Worm (Caenorhabditis elegans) whole organism, dauer: ENCODE measurements around the gene F21A3.2.

Experiments used
- unc-62 ChIP-seq: sonication (generic microtip); optimal IDR thresholded peaks from 2 replicates; lab custom pipeline; 2017; ENCODE audit warnings: missing biosample characterization, missing genetic modification reagents, missing genetic modification characterization

F21A3.2 gene

DNA sequence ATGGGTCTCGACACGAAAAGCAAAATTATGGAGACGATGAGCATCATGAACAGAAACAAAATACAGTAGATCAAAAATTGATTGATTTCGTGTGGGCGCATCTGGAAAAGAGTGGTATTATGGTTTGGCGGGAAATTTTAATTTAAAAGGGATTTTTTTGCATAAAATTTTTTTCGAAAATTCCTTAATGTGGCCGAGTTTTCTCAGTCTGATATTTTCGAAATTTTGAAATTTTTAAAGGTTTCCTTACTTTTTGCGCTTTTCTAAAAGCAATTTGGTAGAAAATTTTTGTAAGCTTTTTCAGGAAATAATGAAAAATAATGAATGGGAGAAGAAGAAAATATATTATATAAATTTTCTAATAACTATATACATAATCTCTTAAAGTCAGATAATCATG lies at the start of gene F21A3.2:
F21A3.2 (minus strand) TSS at position 101 of the 400 bp plus-strand sequence.
- no peak for TF ChIP-seq unc-62 (GFP tag; lab: Kevin White, UChicago)

DNA sequence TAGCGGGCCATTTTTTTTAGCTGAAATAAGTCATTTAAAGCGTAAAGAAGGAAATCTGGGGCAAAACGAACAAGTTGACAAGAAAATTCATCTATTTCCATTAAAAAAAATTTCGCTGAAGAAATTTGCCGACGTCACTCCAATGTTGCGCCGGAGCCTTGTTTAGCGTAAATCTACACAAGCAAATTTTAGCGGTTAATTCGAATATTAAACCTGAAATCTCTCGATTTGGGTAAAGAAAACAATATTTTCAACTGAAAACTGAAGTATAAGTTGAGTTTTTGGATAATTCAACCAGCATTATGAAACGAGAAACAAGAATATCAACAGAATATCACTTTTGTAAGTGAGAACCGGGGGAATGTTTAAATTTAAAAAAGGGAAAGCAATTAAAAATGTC lies 44.6 kb upstream of the F21A3.2 start, which contains the start of gene F28F8.9:
F28F8.9 (minus strand) TSS at position 288 of the 400 bp plus-strand sequence.
- TF ChIP-seq unc-62 (GFP tag; lab: Kevin White, UChicago) = no peak

DNA sequence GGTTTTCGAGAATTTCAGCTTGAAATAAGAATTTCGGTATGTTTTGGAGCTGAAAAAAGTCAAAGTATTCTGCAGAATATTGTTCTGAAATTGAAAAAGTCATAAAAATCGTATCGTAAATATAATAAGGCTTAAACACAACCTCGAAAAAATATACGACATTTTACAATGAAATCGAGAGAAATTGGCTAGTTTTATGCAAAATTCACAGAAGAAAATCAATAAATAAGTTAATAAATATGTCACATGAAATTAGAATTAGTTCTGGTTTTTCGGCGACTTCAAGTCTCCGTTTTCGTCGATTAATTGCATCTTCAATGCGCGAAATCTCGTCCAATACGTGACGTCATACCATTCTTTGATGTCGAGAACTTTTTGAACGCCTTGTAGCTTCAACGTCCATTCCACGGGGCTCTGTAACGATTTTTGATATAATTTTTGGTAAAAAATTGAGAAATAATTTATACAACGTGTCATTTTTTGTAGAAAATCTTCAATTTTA lies 43.7 kb upstream of the F21A3.2 start, which contains the start of gene atx-3:
atx-3 (minus strand) TSS at position 51 of the 502 bp plus-strand sequence.
- TF ChIP-seq unc-62 (GFP tag; lab: Kevin White, UChicago) = no peak

DNA sequence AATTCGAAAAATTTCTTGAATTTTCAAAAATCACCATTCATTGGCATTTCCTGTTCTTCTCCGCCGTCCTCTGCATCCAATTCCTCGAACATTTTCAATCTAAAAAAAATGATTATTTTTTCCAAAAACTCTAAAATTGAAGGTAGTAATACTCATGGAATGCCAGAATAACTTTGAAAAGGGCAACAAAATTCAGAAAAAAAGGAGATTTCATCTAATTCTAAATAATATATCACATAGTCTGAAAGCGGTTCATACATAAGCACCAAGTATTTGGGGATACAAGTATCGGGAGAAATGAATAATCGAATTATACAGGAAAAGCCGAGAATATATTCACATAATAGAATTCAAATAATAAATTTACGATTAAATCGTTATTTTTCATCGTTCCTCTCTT lies 41.5 kb upstream of the F21A3.2 start, which contains the start of gene mdt-28:
mdt-28 (minus strand) TSS at position 101 of the 400 bp plus-strand sequence.
- no peak for TF ChIP-seq unc-62 (GFP tag; lab: Kevin White, UChicago)

DNA sequence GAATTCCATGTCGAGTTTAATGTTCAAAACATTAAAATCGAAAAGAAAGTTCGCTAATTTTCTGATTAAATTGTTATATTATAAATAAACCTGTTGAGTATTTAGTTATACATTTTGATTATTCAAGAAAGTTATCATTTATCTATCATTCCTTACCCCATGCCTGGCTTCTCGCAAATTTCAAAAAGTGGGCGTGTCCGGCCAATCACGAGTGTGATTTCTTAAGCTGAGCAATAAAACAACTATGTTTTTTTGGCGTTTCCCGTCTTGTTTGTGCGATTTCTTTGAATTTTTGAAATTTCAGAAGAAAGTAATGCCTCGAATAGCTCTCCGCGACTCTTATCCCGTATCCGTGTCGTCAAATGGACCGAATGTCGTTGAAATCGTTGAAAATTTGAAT lies 38.8 kb upstream of the F21A3.2 start, which contains the start of gene fbxa-94:
fbxa-94 (plus strand) TSS at position 301 of the 400 bp plus-strand sequence.
- no peak for TF ChIP-seq unc-62 (GFP tag; lab: Kevin White, UChicago)

DNA sequence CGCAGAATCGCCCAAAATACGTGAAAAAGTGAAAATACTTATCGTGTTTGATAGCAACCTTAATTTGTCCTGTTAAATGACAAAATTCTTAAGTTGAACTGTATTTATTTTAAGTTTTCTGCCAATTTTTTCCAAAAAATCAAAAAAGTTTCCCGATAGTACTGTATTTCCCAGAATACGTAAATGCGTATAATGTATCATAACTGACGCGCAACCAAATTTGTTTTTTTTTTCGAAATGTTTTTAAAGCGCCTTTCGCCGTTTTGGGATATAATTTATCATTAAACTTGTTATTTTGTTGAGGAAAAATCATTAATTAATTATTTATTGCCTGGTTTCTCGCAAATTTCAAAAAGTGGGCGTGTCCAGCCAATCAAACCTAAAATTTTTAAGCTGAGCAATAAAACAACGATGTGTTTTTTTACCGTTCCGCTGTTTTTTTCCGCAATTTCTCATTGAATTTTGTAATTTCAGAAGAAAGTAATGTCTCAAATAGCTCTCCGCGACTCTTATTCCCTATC lies 37.3 kb upstream of the F21A3.2 start, which contains the start of gene fbxa-95:
fbxa-95 (plus strand) TSS at position 471 of the 521 bp plus-strand sequence.
- TF ChIP-seq unc-62 (GFP tag; lab: Kevin White, UChicago) = no peak

DNA sequence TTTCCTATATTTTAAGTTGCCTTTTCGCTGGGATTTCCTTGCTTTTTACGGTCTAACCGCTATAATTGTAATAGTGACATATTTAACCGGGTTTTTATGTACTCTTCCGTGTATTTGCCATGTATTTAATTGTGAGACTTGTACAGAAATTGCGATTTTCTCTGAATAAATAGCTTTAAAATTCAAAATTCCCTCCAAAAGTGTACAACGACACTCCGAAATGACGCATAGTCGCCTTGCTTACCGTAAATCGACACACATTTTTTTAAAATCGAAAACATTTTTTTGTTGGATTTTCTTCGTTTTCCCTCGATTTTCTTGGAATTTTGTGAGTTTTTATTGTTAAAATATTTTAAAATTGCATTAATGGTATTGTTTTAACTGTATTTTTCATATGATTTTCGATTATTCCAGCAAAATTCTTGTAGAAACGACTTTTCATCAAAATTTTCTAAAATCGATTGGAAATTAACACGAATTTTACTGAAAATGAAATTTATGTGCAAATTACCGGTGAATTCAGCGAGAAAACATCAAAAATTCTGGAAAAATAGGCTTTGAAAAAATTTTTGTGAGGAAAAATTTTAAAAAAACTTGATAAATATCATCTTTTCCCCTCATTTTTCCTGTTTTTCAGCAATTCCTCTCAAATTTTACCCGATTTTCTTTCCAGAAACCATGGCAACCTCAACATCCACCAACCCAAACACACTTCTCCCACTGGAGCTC lies 36.1 kb upstream of the F21A3.2 start, which contains the start of gene lsm-5:
lsm-5 (plus strand) TSS at position 679 of the 729 bp plus-strand sequence.
- no peak for TF ChIP-seq unc-62 (GFP tag; lab: Kevin White, UChicago)

DNA sequence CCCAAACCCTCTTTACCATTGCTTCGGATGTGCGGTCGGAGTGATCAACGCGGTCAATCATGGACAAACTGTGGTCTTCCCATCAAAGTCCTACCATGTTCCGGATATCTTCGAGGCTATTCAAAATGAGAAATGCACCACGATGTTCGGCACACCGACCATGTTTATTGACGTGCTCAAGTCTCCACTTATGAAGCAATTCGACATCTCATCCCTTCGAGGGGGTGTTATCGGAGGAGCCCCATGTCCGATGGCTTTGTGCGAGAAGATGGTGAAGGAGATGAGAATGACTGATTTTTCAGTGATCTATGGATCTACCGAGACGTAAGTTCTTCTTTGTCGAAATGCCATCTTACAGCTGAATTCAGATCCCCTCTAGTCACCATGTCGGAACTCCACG lies 34.6 kb upstream of the F21A3.2 start:
- no peak for TF ChIP-seq unc-62 (GFP tag; lab: Kevin White, UChicago)

DNA sequence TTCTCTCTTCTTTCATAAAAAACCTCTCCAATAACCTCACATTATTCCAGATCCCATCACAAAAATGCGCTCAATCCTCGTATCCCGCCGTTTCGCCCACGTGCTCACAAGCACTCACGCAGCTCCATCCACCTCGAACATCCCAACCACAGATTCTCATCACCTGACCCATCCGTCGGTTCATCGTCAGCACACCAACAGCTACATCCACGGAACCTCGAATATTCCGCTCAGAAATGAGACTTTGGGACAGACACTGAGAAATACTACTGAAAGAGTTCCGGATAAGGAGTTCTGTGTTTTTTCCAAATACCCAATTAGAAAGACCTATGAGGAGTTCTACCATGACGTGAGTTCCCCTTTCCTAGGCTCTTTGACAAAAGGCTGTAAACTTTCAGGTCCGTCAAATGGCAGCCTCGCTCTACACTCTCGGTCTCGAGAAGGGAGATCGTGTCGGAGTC lies 33.6 kb upstream of the F21A3.2 start, which contains the start of gene acs-2:
acs-2 (plus strand) TSS at position 51 of the 461 bp plus-strand sequence.
- TF ChIP-seq unc-62 (GFP tag; lab: Kevin White, UChicago) = no peak

DNA sequence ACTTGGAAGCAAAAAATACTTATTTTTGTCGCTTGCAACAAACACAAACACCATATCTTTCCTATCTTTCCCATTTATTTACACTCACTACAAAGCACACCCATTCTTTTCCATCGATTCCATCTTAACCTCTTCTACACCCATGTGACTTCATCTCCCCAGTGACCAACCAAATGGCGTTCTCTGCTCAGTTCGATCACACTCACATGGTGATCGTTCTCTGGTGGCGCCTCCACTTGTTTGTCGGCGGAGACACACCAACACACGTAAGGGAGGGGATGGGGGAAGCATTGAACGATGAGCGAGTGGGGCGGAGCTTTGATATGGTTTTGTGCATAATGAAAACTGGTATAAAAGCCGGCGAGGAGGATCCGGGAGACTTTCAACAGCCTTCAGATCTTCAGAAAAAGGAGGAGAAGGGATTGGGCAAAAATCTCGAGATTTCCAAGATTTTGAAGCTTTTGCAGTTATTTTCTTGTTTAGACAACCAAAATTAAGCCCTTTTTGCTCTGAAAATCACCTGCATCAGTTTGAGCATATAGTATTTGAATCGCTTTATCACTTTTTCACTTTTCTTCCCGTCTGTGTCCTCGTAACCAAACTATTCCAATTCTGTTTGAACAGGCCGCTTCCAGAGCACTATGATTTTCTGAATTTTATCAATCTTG lies 32.9 kb upstream of the F21A3.2 start:
- no peak for TF ChIP-seq unc-62 (GFP tag; lab: Kevin White, UChicago)

DNA sequence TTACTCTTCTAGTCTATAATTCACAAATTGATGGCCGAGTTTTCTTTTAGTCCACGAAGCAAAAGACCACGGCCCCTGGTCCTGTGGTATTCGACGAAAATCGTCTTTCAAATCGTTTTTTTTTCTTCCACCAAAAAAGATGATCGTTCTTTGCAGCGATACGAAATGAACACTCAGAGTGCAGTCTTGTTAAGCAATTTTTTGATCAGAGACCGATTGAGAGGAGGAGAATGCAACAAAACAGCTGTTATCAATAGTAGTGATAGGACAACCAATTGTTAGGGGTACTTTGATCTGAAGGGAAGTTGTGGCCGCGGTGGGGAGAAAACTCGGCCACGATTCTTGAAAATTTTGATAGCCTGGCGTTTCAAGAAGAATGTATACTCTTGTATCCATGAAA lies 30.2 kb upstream of the F21A3.2 start:
- no peak for TF ChIP-seq unc-62 (GFP tag; lab: Kevin White, UChicago)

DNA sequence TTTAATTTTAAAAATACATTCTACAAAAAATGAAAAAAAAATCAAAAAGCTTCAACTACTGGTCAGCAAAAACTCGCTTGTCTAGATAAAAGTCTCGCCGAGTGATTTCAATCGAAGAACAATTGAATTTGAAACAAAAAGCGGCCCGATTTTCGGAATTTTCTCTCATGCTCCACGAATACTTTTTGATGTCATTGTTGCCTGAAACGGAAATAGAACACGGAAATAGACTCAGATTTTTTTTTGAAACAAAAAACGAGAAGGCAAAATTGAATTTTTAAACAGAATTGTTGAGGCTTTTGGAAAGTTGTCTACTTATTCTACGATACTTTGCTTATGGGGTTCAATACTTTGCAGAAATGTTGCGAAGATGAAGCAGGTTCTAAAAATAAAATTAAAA lies 29.7 kb upstream of the F21A3.2 start:
- TF ChIP-seq unc-62 (GFP tag; lab: Kevin White, UChicago) = no peak

DNA sequence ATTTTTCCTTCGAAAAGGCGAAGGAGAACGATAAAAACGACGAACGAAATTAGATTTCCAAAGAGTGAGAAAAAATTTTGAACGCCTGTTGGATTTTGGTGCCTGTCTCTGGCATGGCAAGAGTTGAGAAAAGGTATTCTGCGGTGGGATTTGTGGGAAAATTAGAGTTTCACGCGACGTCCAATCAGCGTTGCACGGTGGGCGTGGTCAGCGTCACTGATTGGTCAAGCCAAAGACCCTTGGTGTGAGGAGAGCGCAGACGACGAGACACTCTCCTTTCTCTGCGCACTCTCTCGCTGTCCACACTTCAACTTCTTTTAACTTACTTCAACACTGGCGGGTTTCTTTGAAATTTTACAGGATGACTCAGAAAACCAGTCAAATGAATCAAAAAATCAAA lies 28.8 kb upstream of the F21A3.2 start:
- TF ChIP-seq unc-62 (GFP tag; lab: Kevin White, UChicago) = no peak

DNA sequence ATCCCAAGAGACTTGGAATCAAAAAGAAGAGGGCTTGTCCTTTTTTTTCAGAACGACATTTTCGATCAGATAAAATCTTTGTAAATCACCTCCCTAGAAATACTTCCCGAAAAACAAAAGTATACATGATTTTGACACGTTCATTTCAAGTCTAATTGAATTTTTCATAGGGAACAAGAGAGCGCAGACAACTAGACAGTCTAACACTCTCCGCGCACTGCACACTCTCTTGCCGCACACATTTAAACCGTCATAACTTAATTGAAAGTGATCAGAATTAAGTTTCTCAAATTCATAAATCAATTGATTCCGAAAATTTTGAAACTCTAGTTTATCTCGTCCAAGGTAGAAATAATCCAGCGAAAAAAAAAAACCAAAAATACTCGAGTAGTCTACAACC lies 26.0 kb upstream of the F21A3.2 start:
- no peak for TF ChIP-seq unc-62 (GFP tag; lab: Kevin White, UChicago)

DNA sequence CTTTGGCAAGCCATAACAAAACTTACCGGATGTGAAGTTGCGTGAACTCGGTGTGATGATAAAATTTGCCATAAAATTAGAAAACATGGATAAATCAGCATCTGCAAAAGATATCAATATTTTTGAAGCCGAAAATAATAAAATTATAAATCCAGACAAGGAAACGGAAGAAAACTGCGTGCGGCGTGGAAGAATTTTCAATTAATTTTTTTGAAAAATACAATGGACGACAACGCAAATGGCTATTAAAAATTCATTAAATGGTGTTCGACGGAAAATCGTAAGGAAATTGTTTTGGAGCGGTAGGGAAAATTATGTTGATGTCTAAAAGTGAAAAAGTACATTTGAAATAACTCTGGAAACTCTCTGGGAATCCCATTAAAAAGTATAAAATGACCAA lies 25.3 kb upstream of the F21A3.2 start, which contains the start of gene acr-18:
acr-18 (minus strand) TSS at position 101 of the 400 bp plus-strand sequence.
- TF ChIP-seq unc-62 (GFP tag; lab: Kevin White, UChicago) = no peak
